Fruit fly (Drosophila melanogaster) whole organism, prepupa: ENCODE measurements around the gene TM9SF3.

Source experiments
- Blimp-1 ChIP-seq: fragments of 200-800 bp; sonication (Bioruptor generic); optimal IDR thresholded peaks from 3 replicates; lab custom pipeline; 2017; ENCODE audit warnings: missing biosample characterization, missing genetic modification characterization, mild to moderate bottlenecking, moderate library complexity, missing genetic modification reagents
- CG10631 ChIP-seq: fragments of 200-800 bp; sonication (Bioruptor generic); optimal IDR thresholded peaks from 2 replicates; lab custom pipeline; 2016; ENCODE audit warnings: missing biosample characterization, missing genetic modification characterization
- CG10669 ChIP-seq: fragments of 200-800 bp; sonication (Bioruptor generic); optimal IDR thresholded peaks from 3 replicates; lab custom pipeline; 2018; ENCODE audit warnings: missing biosample characterization, mild to moderate bottlenecking, missing genetic modification characterization, moderate library complexity
- CG1621 ChIP-seq: fragments of 200-800 bp; sonication (Bioruptor generic); optimal IDR thresholded peaks from 3 replicates; lab custom pipeline; 2018; ENCODE audit warnings: missing biosample characterization, mild to moderate bottlenecking, missing genetic modification characterization
- CG16779 ChIP-seq: fragments of 200-800 bp; sonication (Bioruptor generic); optimal IDR thresholded peaks from 3 replicates; lab custom pipeline; 2017; ENCODE audit warnings: missing biosample characterization, mild to moderate bottlenecking, missing genetic modification characterization
- CG3032 ChIP-seq: fragments of 200-800 bp; optimal IDR thresholded peaks from 2 replicates; lab custom pipeline; 2019; ENCODE audit warnings: missing biosample characterization, mild to moderate bottlenecking, missing genetic modification characterization, moderate library complexity
- CG31627 ChIP-seq: fragments of 200-800 bp; sonication (Bioruptor generic); optimal IDR thresholded peaks from 3 replicates; lab custom pipeline; 2016; ENCODE audit warnings: missing biosample characterization, missing genetic modification characterization
- CG32006 ChIP-seq: fragments of 200-800 bp; sonication (Bioruptor generic); optimal IDR thresholded peaks from 3 replicates; lab custom pipeline; 2017; ENCODE audit warnings: missing biosample characterization, mild to moderate bottlenecking, missing genetic modification characterization
- CG3919 ChIP-seq: fragments of 200-800 bp; sonication (Bioruptor generic); optimal IDR thresholded peaks from 3 replicates; lab custom pipeline; 2016; ENCODE audit warnings: missing biosample characterization, missing genetic modification characterization
- CG6163 ChIP-seq: fragments of 200-800 bp; sonication (Bioruptor generic); IDR thresholded peaks from 3 replicates; pipeline ENCODE4 v1.3.6; 2022; ENCODE audit warnings: missing biosample characterization, missing genetic modification characterization
- CG6792 ChIP-seq: fragments of 200-800 bp; sonication (Bioruptor generic); optimal IDR thresholded peaks from 3 replicates; lab custom pipeline; 2016; ENCODE audit warnings: missing biosample characterization, missing genetic modification characterization
- CG6854 ChIP-seq: fragments of 200-800 bp; sonication (Bioruptor generic); optimal IDR thresholded peaks from 2 replicates; lab custom pipeline; 2017; ENCODE audit warnings: missing biosample characterization, mild to moderate bottlenecking, missing genetic modification characterization
- CG7368 ChIP-seq: fragments of 200-800 bp; sonication (Bioruptor generic); optimal IDR thresholded peaks from 3 replicates; lab custom pipeline; 2016; ENCODE audit warnings: missing biosample characterization, missing genetic modification characterization
- CG8319 ChIP-seq: fragments of 200-800 bp; sonication (Bioruptor generic); optimal IDR thresholded peaks from 3 replicates; lab custom pipeline; 2016; ENCODE audit warnings: missing biosample characterization, missing genetic modification characterization
- CG9139 ChIP-seq: fragments of 200-800 bp; sonication (Bioruptor generic); optimal IDR thresholded peaks from 3 replicates; lab custom pipeline; 2017; ENCODE audit warnings: missing biosample characterization, mild to moderate bottlenecking, missing genetic modification characterization
- Eip78C ChIP-seq: fragments of 200-800 bp; sonication (Bioruptor generic); peaks from one replicate; lab custom pipeline; 2016; ENCODE audit warnings: missing biosample characterization, missing genetic modification characterization
- Ets96B ChIP-seq: fragments of 200-800 bp; optimal IDR thresholded peaks from 2 replicates; lab custom pipeline; 2019; ENCODE audit warnings: missing biosample characterization, mild to moderate bottlenecking, missing genetic modification characterization, moderate library complexity
- Hr4 ChIP-seq: fragments of 200-800 bp; sonication (Bioruptor generic); optimal IDR thresholded peaks from 3 replicates; lab custom pipeline; 2016; ENCODE audit warnings: missing biosample characterization, missing genetic modification characterization
- Met ChIP-seq: fragments of 200-800 bp; sonication (Bioruptor generic); optimal IDR thresholded peaks from 3 replicates; lab custom pipeline; 2016; ENCODE audit warnings: missing biosample characterization, missing genetic modification characterization
- OdsH ChIP-seq: fragments of 200-800 bp; sonication (Bioruptor generic); optimal IDR thresholded peaks from 3 replicates; lab custom pipeline; 2016; ENCODE audit warnings: missing biosample characterization, missing genetic modification characterization
- Smox ChIP-seq: fragments of 200-800 bp; sonication (Bioruptor generic); optimal IDR thresholded peaks from 3 replicates; lab custom pipeline; 2016; ENCODE audit warnings: missing biosample characterization, missing genetic modification characterization
- Sox102F ChIP-seq: fragments of 200-800 bp; sonication (Bioruptor generic); optimal IDR thresholded peaks from 2 replicates; lab custom pipeline; 2016; ENCODE audit warnings: missing biosample characterization, mild to moderate bottlenecking, missing genetic modification characterization
- Sox14 ChIP-seq: fragments of 200-800 bp; sonication (Bioruptor generic); optimal IDR thresholded peaks from 3 replicates; lab custom pipeline; 2016; ENCODE audit warnings: missing biosample characterization, missing genetic modification characterization
- acj6 ChIP-seq: fragments of 200-800 bp; sonication (Bioruptor generic); optimal IDR thresholded peaks from 3 replicates; lab custom pipeline; 2016; ENCODE audit warnings: missing biosample characterization, missing genetic modification characterization
- dac ChIP-seq: fragments of 200-800 bp; sonication (Bioruptor generic); optimal IDR thresholded peaks from 2 replicates; lab custom pipeline; 2017; ENCODE audit warnings: missing biosample characterization, mild to moderate bottlenecking, missing genetic modification characterization
- dsx ChIP-seq: fragments of 200-800 bp; optimal IDR thresholded peaks from 3 replicates; lab custom pipeline; 2019; ENCODE audit warnings: missing biosample characterization, mild to moderate bottlenecking, missing genetic modification characterization, moderate library complexity; ENCODE audit not compliant: poor library complexity, severe bottlenecking
- eg ChIP-seq: fragments of 200-800 bp; sonication (Bioruptor generic); IDR thresholded peaks from 3 replicates; pipeline ENCODE4 v1.3.6; 2022; ENCODE audit warnings: missing biosample characterization, missing genetic modification characterization
- fd59A ChIP-seq: fragments of 200-800 bp; sonication (Bioruptor generic); optimal IDR thresholded peaks from 2 replicates; lab custom pipeline; 2017; ENCODE audit warnings: missing biosample characterization, mild to moderate bottlenecking, missing genetic modification characterization, missing genetic modification reagents
- fkh ChIP-seq: fragments of 200-800 bp; sonication (Bioruptor generic); optimal IDR thresholded peaks from 3 replicates; lab custom pipeline; 2017; ENCODE audit warnings: missing biosample characterization, mild to moderate bottlenecking, missing genetic modification characterization, moderate library complexity
- lz ChIP-seq: fragments of 200-800 bp; sonication (Bioruptor generic); optimal IDR thresholded peaks from 3 replicates; lab custom pipeline; 2016; ENCODE audit warnings: missing biosample characterization, missing genetic modification characterization
- pdm3 ChIP-seq: fragments of 200-800 bp; sonication (Bioruptor generic); optimal IDR thresholded peaks from 3 replicates; lab custom pipeline; 2016; ENCODE audit warnings: missing biosample characterization, missing genetic modification characterization
- salr ChIP-seq, 2 experiments: fragments of 200-800 bp; sonication (Bioruptor generic); optimal IDR thresholded peaks; 3 replicates each; lab custom pipeline; 2016 to 2018; ENCODE audit warnings: missing biosample characterization in 2 of 2, missing genetic modification characterization in 2 of 2, mild to moderate bottlenecking in 1 of 2
- spab ChIP-seq: fragments of 200-800 bp; sonication (Bioruptor generic); optimal IDR thresholded peaks from 2 replicates; lab custom pipeline; 2017; ENCODE audit warnings: missing biosample characterization, mild to moderate bottlenecking, missing genetic modification characterization, missing genetic modification reagents
- ss ChIP-seq, 2 experiments: fragments of 200-800 bp; sonication (Bioruptor generic); optimal IDR thresholded peaks; 2 replicates in 1 of 2; 3 replicates in 1 of 2; lab custom pipeline; 2017 to 2018; ENCODE audit warnings: mild to moderate bottlenecking in 2 of 2, missing biosample characterization in 2 of 2, missing genetic modification characterization in 2 of 2, moderate library complexity in 1 of 2
- svp ChIP-seq: fragments of 200-800 bp; sonication (Bioruptor generic); peaks from one replicate; lab custom pipeline; 2016; ENCODE audit warnings: missing biosample characterization, missing genetic modification characterization
- topi ChIP-seq: fragments of 200-800 bp; sonication (Bioruptor generic); optimal IDR thresholded peaks from 3 replicates; lab custom pipeline; 2016; ENCODE audit warnings: missing biosample characterization, missing genetic modification characterization

TM9SF3 gene

DNA sequence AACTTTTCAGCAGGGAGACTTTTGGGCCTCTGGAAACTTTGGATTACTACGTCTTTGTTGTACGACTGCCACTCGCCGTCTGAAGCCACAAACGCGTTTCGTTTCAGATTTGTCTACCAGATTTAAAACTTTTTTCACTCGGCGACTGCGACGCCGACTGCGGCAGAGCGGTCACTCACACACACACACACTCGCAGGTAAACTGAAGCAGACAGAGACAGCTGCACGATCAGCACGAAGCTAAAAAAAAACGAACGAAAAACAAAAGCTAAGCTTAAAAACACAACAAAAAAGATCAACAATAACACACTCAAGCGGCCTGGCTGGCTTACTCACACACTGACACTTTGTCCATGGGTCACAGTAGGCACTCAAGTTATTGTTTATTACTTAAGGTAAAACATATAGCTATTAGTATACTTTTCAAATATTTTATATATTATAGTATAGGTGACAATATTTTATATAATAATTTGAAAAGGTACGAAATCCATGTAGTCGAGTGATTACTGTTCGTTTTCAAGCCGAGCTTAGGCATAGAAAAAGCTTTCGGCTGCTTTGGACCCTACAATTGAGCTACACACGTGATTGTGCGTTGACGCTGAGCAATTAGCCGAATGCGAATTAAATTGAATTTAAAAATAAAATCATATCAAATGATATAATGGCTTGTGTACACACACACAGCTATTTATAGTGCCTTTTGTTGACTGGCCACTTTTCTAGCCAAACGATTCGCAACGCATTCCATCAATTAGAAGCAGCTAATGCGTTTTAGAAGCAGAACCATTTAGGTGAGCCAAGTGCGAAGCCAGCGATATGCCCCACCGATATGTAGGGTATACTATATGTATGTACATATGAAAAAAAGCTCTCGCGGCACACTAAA is 26.3 kb downstream of the TM9SF3 start, which contains the start of gene Msr-110 (continued):
- TF ChIP-seq Hr4 (GFP tag; lab: Kevin White, UChicago) (peak; percentile 98), Ets96B (tag; lab: Kevin White, UChicago) (peak; percentile 81), CG10631 (GFP tag; lab: Kevin White, UChicago) (peak; percentile 92), Sox14 (GFP tag; lab: Kevin White, UChicago) (peak; percentile 78), fkh (GFP tag; lab: Kevin White, UChicago) (peak; percentile 26), Met (GFP tag; lab: Kevin White, UChicago) (peak; percentile 79), acj6 (GFP tag; lab: Kevin White, UChicago) (peak; percentile 89), CG6792 (GFP tag; lab: Kevin White, UChicago) (peak; percentile 86), CG32006 (GFP tag; lab: Kevin White, UChicago) (peak; percentile 98), spab (GFP tag; lab: Kevin White, UChicago) (peak; percentile 95), fd59A (GFP tag; lab: Kevin White, UChicago) (peak; percentile 86), Sox102F (GFP tag; lab: Kevin White, UChicago) (peak; percentile 96), CG7368 (GFP tag; lab: Kevin White, UChicago) (peak; percentile 86), svp (GFP tag; lab: Kevin White, UChicago) (peak; percentile 90), CG9139 (peak; percentile 99), CG10669 (GFP tag; lab: Kevin White, UChicago) (peak; percentile 92), dac (GFP tag; lab: Kevin White, UChicago) (peak; percentile 92), salr (GFP tag; optimal IDR thresholded peaks at IDR 0.05; lab: Kevin White, UChicago) (peak; percentile 91 to 96), Blimp-1 (GFP tag; lab: Kevin White, UChicago) (no peak), CG6163 (peak; percentile 98), OdsH (GFP tag; lab: Kevin White, UChicago) (peak; percentile 91), CG3032 (peak; percentile 85), CG16779 (tag; lab: Kevin White, UChicago) (peak; percentile 97), lz (GFP tag; lab: Kevin White, UChicago) (peak; percentile 72), topi (GFP tag; lab: Kevin White, UChicago) (peak; percentile 86), Smox (GFP tag; lab: Kevin White, UChicago) (peak; percentile 83), CG3919 (GFP tag; lab: Kevin White, UChicago) (peak; percentile 93), eg (GFP tag; lab: Robert Waterston, UW) (peak; percentile 95), CG31627 (GFP tag; lab: Kevin White, UChicago) (peak; percentile 63), CG6854 (GFP tag; lab: Kevin White, UChicago) (peak; percentile 95)

DNA sequence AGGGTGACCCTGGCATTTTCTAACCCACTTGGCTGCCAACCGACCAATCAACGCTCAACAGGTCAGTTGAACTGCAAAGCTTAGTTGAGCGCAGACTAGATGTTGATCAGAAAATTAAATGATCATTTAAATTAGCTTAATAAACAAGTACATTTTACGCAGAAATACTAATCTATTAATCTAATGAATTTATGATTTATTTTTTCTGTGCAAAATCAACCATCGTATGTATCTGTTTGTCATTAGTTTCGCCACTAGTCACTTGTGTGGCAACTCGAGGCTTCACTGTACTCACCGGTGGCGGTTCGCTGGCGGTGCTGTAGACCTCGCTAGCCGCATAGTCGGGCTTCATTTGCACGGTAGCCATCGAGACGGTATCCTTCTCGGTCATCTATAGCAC is 27.2 kb downstream of the TM9SF3 start:
- TF ChIP-seq Eip78C (GFP tag; lab: Kevin White, UChicago) (peak; percentile 51), pdm3 (GFP tag; lab: Kevin White, UChicago) (peak; percentile 1), CG6163 (peak; percentile 19; the same call in 1 of the 3 replicates), lz (GFP tag; lab: Kevin White, UChicago) (no peak), CG32006 (GFP tag; lab: Kevin White, UChicago) (peak; percentile 33), ss (GFP tag; optimal IDR thresholded peaks at IDR 0.05; lab: Kevin White, UChicago) (no peak), CG1621 (tag; lab: Kevin White, UChicago) (no peak), eg (GFP tag; lab: Robert Waterston, UW) (peak; percentile 47; the same call in 2 of the 3 replicates)

DNA sequence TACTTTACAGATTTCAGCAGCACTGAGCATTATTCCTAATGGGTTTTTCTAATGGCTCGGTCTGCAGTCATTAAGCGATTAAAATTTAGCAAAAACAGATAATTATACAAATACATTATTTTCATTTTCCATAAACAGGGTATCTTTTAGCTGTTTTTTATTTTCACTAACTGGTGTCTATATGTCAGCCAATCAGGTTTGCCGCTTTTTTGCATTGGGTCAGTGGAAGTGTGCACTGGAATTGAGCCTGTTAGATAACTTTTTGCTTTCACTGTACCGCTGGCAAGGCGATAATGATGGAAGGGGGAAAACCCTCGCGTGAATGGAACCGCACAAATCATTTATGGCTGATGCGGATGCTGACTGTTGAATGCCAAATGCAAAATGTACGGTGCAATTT is 28.3 kb downstream of the TM9SF3 start:
- TF ChIP-seq Eip78C (GFP tag; lab: Kevin White, UChicago) (peak; percentile 26), dsx (GFP tag; lab: Kevin White, UChicago) (no peak), CG8319 (GFP tag; lab: Kevin White, UChicago) (no peak)
